Worm (Caenorhabditis elegans): ENCODE results near the gene str-12.

DNA sequence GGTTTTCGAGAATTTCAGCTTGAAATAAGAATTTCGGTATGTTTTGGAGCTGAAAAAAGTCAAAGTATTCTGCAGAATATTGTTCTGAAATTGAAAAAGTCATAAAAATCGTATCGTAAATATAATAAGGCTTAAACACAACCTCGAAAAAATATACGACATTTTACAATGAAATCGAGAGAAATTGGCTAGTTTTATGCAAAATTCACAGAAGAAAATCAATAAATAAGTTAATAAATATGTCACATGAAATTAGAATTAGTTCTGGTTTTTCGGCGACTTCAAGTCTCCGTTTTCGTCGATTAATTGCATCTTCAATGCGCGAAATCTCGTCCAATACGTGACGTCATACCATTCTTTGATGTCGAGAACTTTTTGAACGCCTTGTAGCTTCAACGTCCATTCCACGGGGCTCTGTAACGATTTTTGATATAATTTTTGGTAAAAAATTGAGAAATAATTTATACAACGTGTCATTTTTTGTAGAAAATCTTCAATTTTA, 33.2 kb upstream of the str-12 start, which contains the start of gene atx-3:
- TF ChIP-seq mdl-1 (tag; optimal IDR thresholded peaks at IDR 0.05) (no peak), lin-39 (tag; optimal IDR thresholded peaks at IDR 0.05) (no peak), ztf-11 (tag; optimal IDR thresholded peaks at IDR 0.05) (no peak), lsy-12 (tag; optimal IDR thresholded peaks at IDR 0.05) (no peak), nhr-11 (tag; optimal IDR thresholded peaks at IDR 0.05) (no peak), fkh-10 (GFP tag; optimal IDR thresholded peaks at IDR 0.05) (no peak)
